Fruit fly (Drosophila melanogaster) whole organism, embryonic: ENCODE measurements around the gene FucTD.

Experiments used
- CG10543 ChIP-seq: fragments of 200-800 bp; sonication (Bioruptor generic); optimal IDR thresholded peaks from 3 replicates; lab custom pipeline; 2017; ENCODE audit warnings: missing biosample characterization, mild to moderate bottlenecking, missing genetic modification characterization, moderate library complexity
- CG11093 ChIP-seq: fragments of 200-800 bp; sonication (Bioruptor generic); IDR thresholded peaks from 3 replicates; pipeline ENCODE4 v1.3.6; 2022; ENCODE audit warnings: missing biosample characterization, missing genetic modification characterization
- CG11723 ChIP-seq: fragments of 200-800 bp; sonication (Bioruptor generic); optimal IDR thresholded peaks from 2 replicates; lab custom pipeline; 2017; ENCODE audit warnings: missing biosample characterization, mild to moderate bottlenecking, missing genetic modification characterization
- CG8765 ChIP-seq: fragments of 200-800 bp; sonication (Bioruptor generic); IDR thresholded peaks from 2 replicates; pipeline ENCODE4 v1.3.6; 2022; ENCODE audit warnings: missing biosample characterization, missing genetic modification characterization
- Dp ChIP-seq: fragments of 200-800 bp; sonication (Bioruptor generic); optimal IDR thresholded peaks from 2 replicates; lab custom pipeline; 2018; ENCODE audit warnings: missing biosample characterization, mild to moderate bottlenecking, missing genetic modification characterization, moderate library complexity
- Pdp1 ChIP-seq, 2 experiments: fragments of 200-800 bp; sonication (Bioruptor generic); optimal IDR thresholded peaks; 3 replicates each; lab custom pipeline; 2016; ENCODE audit warnings: missing biosample characterization in 2 of 2, missing genetic modification characterization in 2 of 2, mild to moderate bottlenecking in 1 of 2, moderate library complexity in 1 of 2
- Ptx1 ChIP-seq: fragments of 200-800 bp; sonication (Bioruptor generic); IDR thresholded peaks from 2 replicates; pipeline ENCODE4 v1.3.6; 2022; ENCODE audit warnings: missing biosample characterization, missing genetic modification characterization
- YL-1 ChIP-seq: fragments of 200-800 bp; sonication (Bioruptor generic); optimal IDR thresholded peaks from 3 replicates; lab custom pipeline; 2017; ENCODE audit warnings: missing biosample characterization, mild to moderate bottlenecking, missing genetic modification characterization
- ranshi ChIP-seq: fragments of 200-800 bp; sonication (Bioruptor generic); IDR thresholded peaks from 2 replicates; pipeline ENCODE4 v1.3.6; 2022; ENCODE audit warnings: missing biosample characterization, missing genetic modification characterization
- sr ChIP-seq: fragments of 200-800 bp; sonication (Bioruptor generic); IDR thresholded peaks from 3 replicates; pipeline ENCODE4 v1.3.6; 2022; ENCODE audit warnings: missing biosample characterization, missing genetic modification characterization
- tna ChIP-seq: fragments of 200-800 bp; sonication (Bioruptor generic); IDR thresholded peaks from 2 replicates; pipeline ENCODE4 v1.3.6; 2022; ENCODE audit warnings: missing biosample characterization, missing genetic modification characterization; ENCODE audit not compliant: partially characterized antibody

- TF ChIP-seq Dp (GFP tag; lab: Kevin White, UChicago) = no peak
- TF ChIP-seq Ptx1 (GFP tag; lab: Robert Waterston, UW) = peak; percentile 70
- TF ChIP-seq sr (GFP tag; lab: Robert Waterston, UW) = no peak
- no peak for TF ChIP-seq CG10543
- no peak for TF ChIP-seq CG11093 (GFP tag; lab: Robert Waterston, UW)
- TF ChIP-seq YL-1 = no peak
- no peak for TF ChIP-seq CG8765 (GFP tag; lab: Robert Waterston, UW)
- TF ChIP-seq ranshi (GFP tag; lab: Robert Waterston, UW) = no peak
- TF ChIP-seq Pdp1 (GFP tag; optimal IDR thresholded peaks at IDR 0.05; lab: Kevin White, UChicago) = peak in 1 of 2 experiments; percentile 67
- TF ChIP-seq CG11723 (GFP tag; lab: Kevin White, UChicago) = no peak
- peak; percentile 43; the same call in 1 of the 2 replicates for TF ChIP-seq tna
Measured at dm6 chr3L:1376014-1376745, 39.9 kb upstream of the FucTD start.
